Worm (Caenorhabditis elegans) whole organism, mixed stage, embryonic: ENCODE data around the gene T19H12.15.

Experiments
- M03D4.4 ChIP-seq: sonication (generic microtip); optimal IDR thresholded peaks from 2 replicates; lab custom pipeline; 2017; ENCODE audit warnings: mild to moderate bottlenecking, missing genetic modification characterization, missing compliant biosample characterization
- bed-3 ChIP-seq: fragments of 200-800 bp; sonication (Bioruptor generic); optimal IDR thresholded peaks from 3 replicates; lab custom pipeline; 2018; ENCODE audit warnings: mild to moderate bottlenecking, missing genetic modification characterization, moderate library complexity, missing compliant biosample characterization
- blmp-1 ChIP-seq: fragments of 150-350 bp; optimal IDR thresholded peaks from 2 replicates; lab custom pipeline; 2014; ENCODE audit warnings: missing biosample characterization, missing genetic modification characterization
- ceh-39 ChIP-seq: fragments of 150-350 bp; optimal IDR thresholded peaks from 2 replicates; lab custom pipeline; 2014; ENCODE audit warnings: missing biosample characterization, missing genetic modification characterization
- ceh-83 ChIP-seq: fragments of 200-800 bp; sonication (Bioruptor generic); optimal IDR thresholded peaks from 2 replicates; lab custom pipeline; 2018; ENCODE audit warnings: mild to moderate bottlenecking, missing genetic modification characterization, missing compliant biosample characterization
- ces-1 ChIP-seq: fragments of 150-350 bp; optimal IDR thresholded peaks from 2 replicates; lab custom pipeline; 2014; ENCODE audit warnings: missing biosample characterization, missing genetic modification reagents, missing genetic modification characterization
- cnd-1 ChIP-seq: fragments of 200-800 bp; sonication (Bioruptor generic); optimal IDR thresholded peaks from 2 replicates; lab custom pipeline; 2018; ENCODE audit warnings: mild to moderate bottlenecking, missing genetic modification characterization, missing compliant biosample characterization
- drap-1 ChIP-seq: fragments of 200-800 bp; sonication (Bioruptor generic); optimal IDR thresholded peaks from 3 replicates; lab custom pipeline; 2018; ENCODE audit warnings: mild to moderate bottlenecking, missing genetic modification characterization, missing compliant biosample characterization
- elt-1 ChIP-seq: sonication (generic microtip); optimal IDR thresholded peaks from 2 replicates; lab custom pipeline; 2017; ENCODE audit warnings: missing genetic modification characterization, mild to moderate bottlenecking, missing compliant biosample characterization, antibody characterized with exemption, moderate library complexity, borderline replicate concordance; ENCODE audit not compliant: insufficient read depth
- elt-3 ChIP-seq: fragments of 150-350 bp; optimal IDR thresholded peaks from 2 replicates; lab custom pipeline; 2014; ENCODE audit warnings: missing biosample characterization, missing genetic modification characterization
- flh-1 ChIP-seq: fragments of 200-800 bp; sonication (Bioruptor generic); optimal IDR thresholded peaks from 2 replicates; lab custom pipeline; 2018; ENCODE audit warnings: mild to moderate bottlenecking, missing genetic modification characterization, moderate library complexity, missing compliant biosample characterization
- ham-2 ChIP-seq: fragments of 200-800 bp; sonication (Bioruptor generic); optimal IDR thresholded peaks from 2 replicates; lab custom pipeline; 2018; ENCODE audit warnings: mild to moderate bottlenecking, missing genetic modification characterization, missing compliant biosample characterization
- hlh-1 ChIP-seq: fragments of 150-350 bp; optimal IDR thresholded peaks from 2 replicates; lab custom pipeline; 2014; ENCODE audit warnings: missing biosample characterization, missing genetic modification reagents, missing genetic modification characterization
- lin-13 ChIP-seq: fragments of 150-350 bp; optimal IDR thresholded peaks from 2 replicates; lab custom pipeline; 2014; ENCODE audit warnings: missing biosample characterization, missing genetic modification characterization
- lin-32 ChIP-seq: fragments of 200-800 bp; sonication (Bioruptor generic); optimal IDR thresholded peaks from 2 replicates; lab custom pipeline; 2018; ENCODE audit warnings: mild to moderate bottlenecking, missing genetic modification characterization, missing compliant biosample characterization
- lsy-2 ChIP-seq: fragments of 150-350 bp; optimal IDR thresholded peaks from 2 replicates; lab custom pipeline; 2014; ENCODE audit warnings: missing biosample characterization, missing genetic modification characterization
- mab-5 ChIP-seq: fragments of 150-350 bp; optimal IDR thresholded peaks from 2 replicates; lab custom pipeline; 2014; ENCODE audit warnings: missing biosample characterization, missing genetic modification characterization
- mep-1 ChIP-seq: fragments of 150-350 bp; optimal IDR thresholded peaks from 2 replicates; lab custom pipeline; 2017; ENCODE audit warnings: missing biosample characterization, missing genetic modification reagents, missing genetic modification characterization, inconsistent platforms
- mls-2 ChIP-seq: sonication (generic microtip); optimal IDR thresholded peaks from 2 replicates; lab custom pipeline; 2016; ENCODE audit warnings: mild to moderate bottlenecking, missing genetic modification characterization, moderate library complexity, missing compliant biosample characterization
- nhr-12 ChIP-seq: fragments of 150-350 bp; optimal IDR thresholded peaks from 2 replicates; lab custom pipeline; 2014; ENCODE audit warnings: missing biosample characterization, missing genetic modification characterization
- nhr-2 ChIP-seq: fragments of 150-350 bp; optimal IDR thresholded peaks from 2 replicates; lab custom pipeline; 2014; ENCODE audit warnings: missing biosample characterization, missing genetic modification characterization
- nhr-237 ChIP-seq: fragments of 150-350 bp; optimal IDR thresholded peaks from 2 replicates; lab custom pipeline; 2014; ENCODE audit warnings: missing biosample characterization, missing genetic modification characterization
- nhr-28 ChIP-seq: fragments of 150-350 bp; optimal IDR thresholded peaks from 2 replicates; lab custom pipeline; 2014; ENCODE audit warnings: missing biosample characterization, missing genetic modification characterization
- nhr-76 ChIP-seq: sonication (generic microtip); optimal IDR thresholded peaks from 2 replicates; lab custom pipeline; 2017; ENCODE audit warnings: missing biosample characterization, missing genetic modification characterization
- pha-4 ChIP-seq: fragments of 150-350 bp; optimal IDR thresholded peaks from 2 replicates; lab custom pipeline; 2018; ENCODE audit warnings: missing biosample characterization, missing genetic modification reagents, missing genetic modification characterization
- sem-2 ChIP-seq: fragments of 200-800 bp; sonication (Bioruptor generic); optimal IDR thresholded peaks from 2 replicates; lab custom pipeline; 2018; ENCODE audit warnings: mild to moderate bottlenecking, missing genetic modification characterization, missing compliant biosample characterization
- snpc-4 ChIP-seq: fragments of 150-350 bp; optimal IDR thresholded peaks from 2 replicates; lab custom pipeline; 2014; ENCODE audit warnings: missing biosample characterization, missing genetic modification characterization
- sptf-1 ChIP-seq: sonication (generic microtip); optimal IDR thresholded peaks from 2 replicates; lab custom pipeline; 2017; ENCODE audit warnings: mild to moderate bottlenecking, missing genetic modification characterization, moderate library complexity, missing compliant biosample characterization
- tbx-8 ChIP-seq: fragments of 200-800 bp; sonication (Bioruptor generic); optimal IDR thresholded peaks from 2 replicates; lab custom pipeline; 2018; ENCODE audit warnings: mild to moderate bottlenecking, missing genetic modification characterization, moderate library complexity, missing compliant biosample characterization
- unc-120 ChIP-seq: sonication (generic microtip); optimal IDR thresholded peaks from 2 replicates; lab custom pipeline; 2017; ENCODE audit warnings: missing genetic modification characterization, missing compliant biosample characterization; ENCODE audit not compliant: poor library complexity, severe bottlenecking
- unc-39 ChIP-seq: fragments of 150-350 bp; optimal IDR thresholded peaks from 2 replicates; lab custom pipeline; 2014; ENCODE audit warnings: missing biosample characterization, missing genetic modification characterization
- unc-62 ChIP-seq: fragments of 150-350 bp; optimal IDR thresholded peaks from 2 replicates; lab custom pipeline; 2014; ENCODE audit warnings: missing biosample characterization, missing genetic modification reagents, missing genetic modification characterization
- zip-8 ChIP-seq: fragments of 150-350 bp; optimal IDR thresholded peaks from 2 replicates; lab custom pipeline; 2014; ENCODE audit warnings: missing biosample characterization, missing genetic modification characterization
- ztf-11 ChIP-seq: fragments of 150-350 bp; optimal IDR thresholded peaks from 2 replicates; lab custom pipeline; 2014; ENCODE audit warnings: missing biosample characterization, missing genetic modification characterization

Gene T19H12.15

ce11 chrV:4881377-4881776 lies 2.2 kb upstream of the T19H12.15 start, which contains the start of gene str-32:
str-32 (minus strand) TSS chrV:4881477.
- TF ChIP-seq unc-120 (tag; lab: Kevin White, UChicago) (no peak), ceh-83 (GFP tag; lab: Kevin White, UChicago) (no peak), mep-1 (tag; lab: Kevin White, UChicago) (no peak), elt-1 (tag; lab: Kevin White, UChicago) (no peak), sem-2 (GFP tag; lab: Kevin White, UChicago) (no peak), ces-1 (no peak), ham-2 (GFP tag; lab: Kevin White, UChicago) (no peak)

ce11 chrV:4877587-4877986 lies 1.6 kb downstream of the T19H12.15 start, which contains the start of gene T19H12.6:
T19H12.6 (minus strand) TSS chrV:4877687.
- TF ChIP-seq hlh-1 (no peak), drap-1 (GFP tag; lab: Kevin White, UChicago) (no peak), pha-4 (no peak), lin-13 (no peak), unc-120 (tag; lab: Kevin White, UChicago) (no peak), lin-32 (no peak), ceh-39 (no peak), M03D4.4 (tag; lab: Kevin White, UChicago) (no peak), ztf-11 (tag; lab: Kevin White, UChicago) (no peak), mls-2 (tag; lab: Kevin White, UChicago) (no peak), unc-62 (no peak), nhr-237 (tag; lab: Kevin White, UChicago) (no peak), blmp-1 (tag; lab: Kevin White, UChicago) (no peak), ham-2 (GFP tag; lab: Kevin White, UChicago) (no peak), snpc-4 (no peak)

ce11 chrV:4871992-4872391 lies 7.2 kb downstream of the T19H12.15 start, which contains the start of gene srd-33:
srd-33 (plus strand) TSS chrV:4872292.
- TF ChIP-seq unc-62, result no peak
- no peak for TF ChIP-seq M03D4.4 (tag; lab: Kevin White, UChicago)
- TF ChIP-seq lin-13, result no peak
- TF ChIP-seq nhr-28 (tag; lab: Kevin White, UChicago), result no peak
- TF ChIP-seq mls-2 (tag; lab: Kevin White, UChicago), result no peak

ce11 chrV:4870627-4871026 lies 8.5 kb downstream of the T19H12.15 start:
- TF ChIP-seq bed-3 (GFP tag; lab: Kevin White, UChicago), result no peak
- TF ChIP-seq, all 35 proteins: peak for 0

- TF ChIP-seq elt-3, result no peak
- TF ChIP-seq lin-32, result no peak
- TF ChIP-seq nhr-2 (tag; lab: Kevin White, UChicago), result no peak
- no peak for TF ChIP-seq flh-1 (GFP tag; lab: Kevin White, UChicago)
- TF ChIP-seq ces-1, result no peak
- no peak for TF ChIP-seq pha-4
- TF ChIP-seq ceh-39, result no peak
- TF ChIP-seq lin-13, result no peak
- no peak for TF ChIP-seq unc-39 (tag; lab: Kevin White, UChicago)
- no peak for TF ChIP-seq tbx-8 (GFP tag; lab: Kevin White, UChicago)
- TF ChIP-seq sem-2 (GFP tag; lab: Kevin White, UChicago), result no peak
- TF ChIP-seq hlh-1, result no peak
- no peak for TF ChIP-seq nhr-28 (tag; lab: Kevin White, UChicago)
- no peak for TF ChIP-seq nhr-237 (tag; lab: Kevin White, UChicago)
- TF ChIP-seq ztf-11 (tag; lab: Kevin White, UChicago), result no peak
- TF ChIP-seq nhr-12, result no peak
- TF ChIP-seq mab-5 (tag; lab: Kevin White, UChicago), result no peak
- TF ChIP-seq lsy-2 (tag; lab: Kevin White, UChicago), result no peak
- no peak for TF ChIP-seq zip-8
- TF ChIP-seq M03D4.4 (tag; lab: Kevin White, UChicago), result no peak
- TF ChIP-seq, all 35 proteins: peak for 0
These were observed 10.5 kb downstream of the T19H12.15 start for ce11 chrV:4868698-4869097.

- TF ChIP-seq nhr-28 (tag; lab: Kevin White, UChicago) (no peak), nhr-76 (tag; lab: Kevin White, UChicago) (no peak), lsy-2 (tag; lab: Kevin White, UChicago) (no peak), elt-1 (tag; lab: Kevin White, UChicago) (no peak), nhr-2 (tag; lab: Kevin White, UChicago) (no peak), sptf-1 (no peak), bed-3 (GFP tag; lab: Kevin White, UChicago) (no peak), ham-2 (GFP tag; lab: Kevin White, UChicago) (no peak), unc-39 (tag; lab: Kevin White, UChicago) (no peak), tbx-8 (GFP tag; lab: Kevin White, UChicago) (no peak), mep-1 (tag; lab: Kevin White, UChicago) (no peak), ceh-39 (no peak), elt-3 (no peak), zip-8 (no peak), pha-4 (no peak), cnd-1 (tag; lab: Kevin White, UChicago) (no peak)
These were observed 11.6 kb downstream of the T19H12.15 start for ce11 chrV:4867535-4867934.
